Fruit fly (Drosophila melanogaster): ENCODE results near the gene CG14562.

CG14562 gene

DNA sequence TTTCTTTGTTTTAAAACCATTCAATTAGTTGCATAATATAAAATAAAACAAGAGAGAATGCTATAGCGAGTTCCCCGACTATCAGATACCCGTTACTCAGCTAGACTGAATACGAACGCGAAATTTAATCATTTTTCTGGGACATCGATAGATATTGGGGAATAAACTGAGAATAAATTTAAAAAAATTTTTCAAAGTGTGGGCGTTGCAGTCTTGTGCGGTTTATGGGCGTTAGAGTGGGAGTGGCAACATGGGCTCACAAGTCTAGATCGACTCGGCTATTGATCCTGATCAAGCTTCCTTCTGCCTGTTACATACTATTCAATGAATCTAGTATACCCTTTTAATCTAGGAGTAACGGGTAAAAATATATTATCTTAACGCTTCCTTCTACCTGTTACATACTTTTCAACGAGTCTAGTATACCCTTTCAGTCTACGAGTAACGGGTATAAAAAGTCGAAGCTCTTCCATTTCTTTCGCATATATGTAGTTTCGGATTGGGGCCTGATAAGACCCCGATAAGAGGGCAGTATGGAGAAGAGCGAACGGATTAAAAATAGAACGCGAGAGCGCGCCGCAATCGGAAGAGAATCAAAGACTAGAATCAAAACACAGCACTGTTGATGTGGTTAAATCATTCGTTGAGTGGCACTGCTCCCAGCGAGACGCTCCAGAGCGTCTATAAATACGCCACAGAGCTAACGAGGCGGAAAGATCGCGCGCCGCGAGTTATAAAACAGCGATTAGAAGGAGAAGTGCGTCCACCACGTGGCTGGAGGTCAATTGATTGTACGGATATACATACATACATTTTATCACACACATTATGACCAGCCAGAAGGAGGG, 12.7 kb downstream of the CG14562 start, which contains the start of gene CG7458 (continued):
- TF ChIP-seq Bgb (GFP tag; IDR thresholded peaks at IDR 0.05; ENCODE audit: partially characterized antibody) (peak; percentile 10; the same call in 1 of the 2 replicates), HLH54F (GFP tag; optimal IDR thresholded peaks at IDR 0.05) (peak; percentile 60), Atf6 (GFP tag; IDR thresholded peaks at IDR 0.05) (peak; percentile 25; the same call in 1 of the 2 replicates), wor (GFP tag; IDR thresholded peaks at IDR 0.05) (peak; percentile 12; the same call in 1 of the 2 replicates), Ravus (GFP tag; IDR thresholded peaks at IDR 0.05) (no peak), Deaf1 (tag; optimal IDR thresholded peaks at IDR 0.05) (peak; percentile 52), pita (GFP tag; optimal IDR thresholded peaks at IDR 0.05) (no peak), btn (GFP tag; optimal IDR thresholded peaks at IDR 0.05) (peak; percentile 23), ERR (GFP tag; optimal IDR thresholded peaks at IDR 0.05) (peak; percentile 30), ham (GFP tag; IDR thresholded peaks at IDR 0.05) (no peak), mirr (GFP tag; optimal IDR thresholded peaks at IDR 0.05) (peak; percentile 73), CG32767 (GFP tag; IDR thresholded peaks at IDR 0.05) (no peak), grau (tag; optimal IDR thresholded peaks at IDR 0.05) (peak; percentile 63), Chrac-16 (GFP tag; optimal IDR thresholded peaks at IDR 0.05) (peak; percentile 21), Camta (GFP tag; optimal IDR thresholded peaks at IDR 0.05) (peak; percentile 47), Gug (GFP tag; IDR thresholded peaks at IDR 0.05) (peak; percentile 21; the same call in 1 of the 4 replicates), CG6689 (GFP tag; IDR thresholded peaks at IDR 0.05) (0 out of 2 replicates have a peak, but pooled peaks have one; percentile 37), CG7839 (tag; optimal IDR thresholded peaks at IDR 0.05) (peak; percentile 69), tap (tag; optimal IDR thresholded peaks at IDR 0.05) (no peak), CG2889 (GFP tag; IDR thresholded peaks at IDR 0.05) (peak; percentile 44; the same call in 1 of the 3 replicates), zfh1 (GFP tag; IDR thresholded peaks at IDR 0.05) (peak; percentile 25; the same call in 1 of the 3 replicates), CG11085 (GFP tag; IDR thresholded peaks at IDR 0.05) (peak; percentile 16; the same call in 1 of the 2 replicates), CG5180 (GFP tag; optimal IDR thresholded peaks at IDR 0.05) (peak; percentile 6), fd96Cb (tag; optimal IDR thresholded peaks at IDR 0.05) (peak; percentile 57), Oli (tag; optimal IDR thresholded peaks at IDR 0.05) (peak; percentile 58), Six4 (GFP tag; optimal IDR thresholded peaks at IDR 0.05) (peak; percentile 29), croc (GFP tag; conservative IDR thresholded peaks at IDR 0.05) (no peak), fru (optimal IDR thresholded peaks at IDR 0.05) (no peak), CG15011 (GFP tag; optimal IDR thresholded peaks at IDR 0.05) (peak; percentile 56), Fer2 (tag; optimal IDR thresholded peaks at IDR 0.05) (no peak), en (GFP tag; optimal IDR thresholded peaks at IDR 0.05) (peak; percentile 42), Ptx1 (GFP tag; IDR thresholded peaks at IDR 0.05) (peak; percentile 56), Fer1 (GFP tag; optimal IDR thresholded peaks at IDR 0.05) (peak; percentile 50), CG1529 (GFP tag; optimal IDR thresholded peaks at IDR 0.05) (peak; percentile 37), CG15601 (tag; optimal IDR thresholded peaks at IDR 0.05) (no peak), kni (GFP tag; optimal IDR thresholded peaks at IDR 0.05) (peak; percentile 3), Hr51 (GFP tag; optimal IDR thresholded peaks at IDR 0.05) (peak; percentile 13 to 67), MBD-R2 (GFP tag; IDR thresholded peaks at IDR 0.05) (no peak), CG2202 (tag; optimal IDR thresholded peaks at IDR 0.05) (no peak), CG3281 (GFP tag; optimal IDR thresholded peaks at IDR 0.05) (peak; percentile 73), CG12236 (GFP tag; optimal IDR thresholded peaks at IDR 0.05) (no peak), CG17361 (GFP tag; IDR thresholded peaks at IDR 0.05) (peak; percentile 82), Mad (GFP tag; optimal IDR thresholded peaks at IDR 0.05) (peak; percentile 15), Rfx (GFP tag; IDR thresholded peaks at IDR 0.05) (peak; percentile 41; the same call in 1 of the 2 replicates), ssp (GFP tag; IDR thresholded peaks at IDR 0.05) (peak; percentile 34; the same call in 1 of the 2 replicates), CG12942 (GFP tag; optimal IDR thresholded peaks at IDR 0.05) (peak; percentile 33), Usf (GFP tag; optimal IDR thresholded peaks at IDR 0.05) (peak; percentile 49), CG7987 (GFP tag; optimal IDR thresholded peaks at IDR 0.05) (peak; percentile 32), nom (GFP tag; optimal IDR thresholded peaks at IDR 0.05) (no peak)

Data from whole organism, embryonic.